Worm (Caenorhabditis elegans) whole organism, L4 larva: ENCODE results near the gene nhr-212.
A peak's percentile ranks its signal among the peaks of the same experiment; 100 is the strongest.

Experiments used
- daf-16 ChIP-seq, 3 experiments: sonication (generic microtip); optimal IDR thresholded peaks; 2 replicates each; lab custom pipeline; 2016 to 2017; ENCODE audit warnings: missing genetic modification characterization in 3 of 3, missing genetic modification reagents in 3 of 3, mild to moderate bottlenecking in 2 of 3, missing compliant biosample characterization in 2 of 3, missing biosample characterization in 1 of 3, moderate library complexity in 1 of 3
- daf-8 ChIP-seq: fragments of 200-800 bp; sonication (Bioruptor generic); IDR thresholded peaks from 2 replicates; pipeline ENCODE4 v1.3.6; 2022; ENCODE audit warnings: missing genetic modification characterization, missing compliant biosample characterization
- dmd-6 ChIP-seq: fragments of 200-800 bp; sonication (Bioruptor generic); IDR thresholded peaks from 2 replicates; pipeline ENCODE4 v1.3.6; 2022; ENCODE audit warnings: missing genetic modification reagents, missing genetic modification characterization, missing compliant biosample characterization
- duxl-1 ChIP-seq: sonication (generic microtip); optimal IDR thresholded peaks from 2 replicates; lab custom pipeline; 2016; ENCODE audit warnings: mild to moderate bottlenecking, missing genetic modification characterization, moderate library complexity, missing compliant biosample characterization; ENCODE audit not compliant: poor library complexity
- dve-1 ChIP-seq: sonication (generic microtip); optimal IDR thresholded peaks from 2 replicates; lab custom pipeline; 2017; ENCODE audit warnings: antibody characterized with exemption, mild to moderate bottlenecking, missing genetic modification characterization, missing compliant biosample characterization; ENCODE audit not compliant: insufficient read depth
- hlh-11 ChIP-seq: fragments of 200-800 bp; sonication (Bioruptor generic); optimal IDR thresholded peaks from 2 replicates; lab custom pipeline; 2018; ENCODE audit warnings: mild to moderate bottlenecking, missing genetic modification characterization, missing compliant biosample characterization
- hlh-30 ChIP-seq: sonication (generic microtip); optimal IDR thresholded peaks from 2 replicates; lab custom pipeline; 2017; ENCODE audit warnings: antibody characterized with exemption, mild to moderate bottlenecking, missing genetic modification characterization, missing compliant biosample characterization; ENCODE audit not compliant: insufficient read depth
- lin-1 ChIP-seq: fragments of 200-800 bp; sonication (Bioruptor generic); IDR thresholded peaks from 2 replicates; pipeline ENCODE4 v1.3.6; 2022; ENCODE audit warnings: missing genetic modification reagents, missing genetic modification characterization, missing compliant biosample characterization
- lsy-2 ChIP-seq, 2 experiments: fragments of 150-350 bp in 1 of 2; sonication (generic microtip) in 1 of 2; optimal IDR thresholded peaks; 2 replicates each; lab custom pipeline; 2014 to 2017; ENCODE audit warnings: missing biosample characterization in 2 of 2, missing genetic modification characterization in 2 of 2
- mdl-1 ChIP-seq, 2 experiments: fragments of 150-350 bp in 1 of 2; sonication (generic microtip) in 1 of 2; optimal IDR thresholded peaks; 2 replicates each; lab custom pipeline; 2014 to 2017; ENCODE audit warnings: missing biosample characterization in 2 of 2, missing genetic modification characterization in 2 of 2
- mep-1 ChIP-seq: fragments of 150-350 bp; sonication (generic microtip); optimal IDR thresholded peaks from 3 replicates; lab custom pipeline; 2014; ENCODE audit warnings: missing biosample characterization, missing genetic modification characterization
- mes-2 ChIP-seq: sonication (generic microtip); optimal IDR thresholded peaks from 2 replicates; lab custom pipeline; 2016; ENCODE audit warnings: missing genotype, mild to moderate bottlenecking, missing genetic modification characterization, missing compliant biosample characterization; ENCODE audit not compliant: poor library complexity, severe bottlenecking
- mxl-3 ChIP-seq: fragments of 200-800 bp; sonication (Bioruptor generic); optimal IDR thresholded peaks from 2 replicates; lab custom pipeline; 2018; ENCODE audit warnings: mild to moderate bottlenecking, missing genetic modification characterization, missing compliant biosample characterization
- nhr-102 ChIP-seq: sonication (generic microtip); optimal IDR thresholded peaks from 2 replicates; lab custom pipeline; 2016; ENCODE audit warnings: mild to moderate bottlenecking, missing genetic modification characterization, moderate library complexity, missing compliant biosample characterization
- nhr-111 ChIP-seq: fragments of 200-800 bp; sonication (Bioruptor generic); optimal IDR thresholded peaks from 2 replicates; lab custom pipeline; 2018; ENCODE audit warnings: mild to moderate bottlenecking, missing genetic modification characterization, missing compliant biosample characterization
- nhr-28 ChIP-seq: fragments of 150-350 bp; optimal IDR thresholded peaks from 2 replicates; lab custom pipeline; 2014; ENCODE audit warnings: missing biosample characterization, missing genetic modification characterization
- nhr-77 ChIP-seq: fragments of 150-350 bp; optimal IDR thresholded peaks from 2 replicates; lab custom pipeline; 2014; ENCODE audit warnings: missing biosample characterization, missing genetic modification characterization
- pha-4 ChIP-seq, 2 experiments: fragments of 150-350 bp in 1 of 2; fragments of 200-800 bp in 1 of 2; sonication (Bioruptor generic) in 1 of 2; IDR thresholded peaks in 1 of 2; optimal IDR thresholded peaks in 1 of 2; 2 replicates each; pipeline versions ENCODE4 v1.3.6 to Lab custom; 2014 to 2022; ENCODE audit warnings: missing genetic modification characterization in 2 of 2, missing genetic modification reagents in 2 of 2, missing biosample characterization in 1 of 2, missing compliant biosample characterization in 1 of 2
- php-3 ChIP-seq: fragments of 200-800 bp; sonication (Bioruptor generic); IDR thresholded peaks from 2 replicates; pipeline ENCODE4 v1.3.6; 2022; ENCODE audit warnings: missing genetic modification reagents, missing genetic modification characterization, missing compliant biosample characterization
- pqm-1 ChIP-seq: sonication (generic microtip); optimal IDR thresholded peaks from 2 replicates; lab custom pipeline; 2017; ENCODE audit warnings: missing biosample characterization, missing genetic modification characterization
- saeg-2 ChIP-seq: fragments of 200-800 bp; sonication (Bioruptor generic); IDR thresholded peaks from 2 replicates; pipeline ENCODE4 v1.3.6; 2022; ENCODE audit warnings: missing genetic modification reagents, missing genetic modification characterization, missing compliant biosample characterization
- spr-3 ChIP-seq: fragments of 200-800 bp; sonication (Bioruptor generic); optimal IDR thresholded peaks from 2 replicates; lab custom pipeline; 2018; ENCODE audit warnings: mild to moderate bottlenecking, missing genetic modification characterization, missing compliant biosample characterization
- tag-97 ChIP-seq: fragments of 200-800 bp; sonication (Bioruptor generic); IDR thresholded peaks from 2 replicates; pipeline ENCODE4 v1.3.6; 2022; ENCODE audit warnings: missing genetic modification characterization, missing compliant biosample characterization
- zfp-3 ChIP-seq: fragments of 200-800 bp; sonication (Bioruptor generic); conservative IDR thresholded peaks from 2 replicates; pipeline ENCODE4 v1.3.6; 2022; ENCODE audit warnings: missing genetic modification reagents, missing genetic modification characterization, missing compliant biosample characterization
- zip-2 ChIP-seq: fragments of 150-350 bp; optimal IDR thresholded peaks from 2 replicates; lab custom pipeline; 2014; ENCODE audit warnings: missing biosample characterization, missing genetic modification characterization
- ztf-7 ChIP-seq: fragments of 150-350 bp; optimal IDR thresholded peaks from 2 replicates; lab custom pipeline; 2014; ENCODE audit warnings: missing biosample characterization, missing genetic modification characterization

Gene nhr-212

DNA sequence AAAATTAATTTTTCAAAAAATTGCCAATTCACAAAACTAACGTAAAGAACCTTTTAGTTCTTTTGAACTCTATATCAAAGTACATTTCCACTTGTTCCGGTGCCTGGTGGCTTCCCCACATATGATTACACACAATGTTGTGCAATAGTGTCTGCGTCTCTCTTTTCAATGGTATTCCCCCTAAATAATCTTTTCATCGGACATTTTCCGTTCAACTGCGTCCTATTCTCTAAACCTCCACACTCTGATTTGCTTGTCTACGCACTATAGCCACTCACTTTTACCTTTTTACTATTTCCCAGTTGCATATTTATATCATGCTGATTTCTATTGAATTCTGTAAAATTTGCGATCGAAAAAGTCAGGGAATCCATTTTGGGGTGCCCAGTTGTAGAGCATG lies 47.4 kb downstream of the nhr-212 start, which contains the start of gene nhr-58 (continued):
- TF ChIP-seq hlh-30 (tag; lab: Kevin White, UChicago) (peak; percentile 79), pha-4 (GFP tag; IDR thresholded peaks at IDR 0.05; lab: Robert Waterston, UW) (no peak), pha-4 (tag; optimal IDR thresholded peaks at IDR 0.05; lab: Kevin White, UChicago) (peak; percentile 52), zfp-3 (GFP tag; lab: Robert Waterston, UW) (no peak), ztf-7 (peak; percentile 77), mep-1 (tag; lab: Kevin White, UChicago) (no peak), spr-3 (GFP tag; lab: Kevin White, UChicago) (no peak)

DNA sequence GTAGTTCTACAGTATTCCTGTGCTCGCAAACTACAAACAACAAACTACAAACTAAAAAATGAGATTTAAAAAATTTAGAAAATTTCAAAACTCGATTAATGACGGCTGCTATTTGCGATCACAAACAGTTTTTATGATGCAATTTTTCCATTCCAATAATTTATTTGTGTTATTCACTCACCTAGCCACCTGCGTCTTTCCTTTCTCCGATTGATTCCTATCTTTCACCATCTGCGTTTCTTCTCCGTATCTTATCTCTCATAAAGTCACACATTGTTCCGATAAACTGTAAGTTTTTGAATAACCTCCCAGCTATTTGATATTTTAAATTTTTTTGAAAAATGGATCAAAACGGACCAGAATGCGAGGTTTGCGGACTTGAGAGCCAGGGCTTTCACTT lies 49.5 kb downstream of the nhr-212 start, which contains the start of gene nhr-132:
Gene nhr-132, plus strand, starts transcription at position 271 of the 400 bp plus-strand sequence.
- TF ChIP-seq nhr-77 (tag; lab: Kevin White, UChicago), result peak; percentile 8
- TF ChIP-seq duxl-1 (tag; lab: Kevin White, UChicago), result peak; percentile 34
- peak; percentile 74 for TF ChIP-seq dve-1 (tag; lab: Kevin White, UChicago)
- TF ChIP-seq lin-1 (GFP tag; lab: Robert Waterston, UW), result 0 out of 2 replicates have a peak, but pooled peaks have one; percentile 8
- peak; percentile 43 for TF ChIP-seq ztf-7
- TF ChIP-seq mep-1 (tag; lab: Kevin White, UChicago), result peak; percentile 23
- no peak for TF ChIP-seq nhr-111
- peak; percentile 43 for TF ChIP-seq hlh-30 (tag; lab: Kevin White, UChicago)
- no peak for TF ChIP-seq daf-16 (GFP tag; optimal IDR thresholded peaks at IDR 0.05; lab: Kevin White, UChicago)
- TF ChIP-seq daf-16 (tag; optimal IDR thresholded peaks at IDR 0.05; lab: Kevin White, UChicago), result peak; percentile 80
- TF ChIP-seq hlh-11 (tag; lab: Kevin White, UChicago), result peak; percentile 67
- TF ChIP-seq mxl-3 (GFP tag; lab: Kevin White, UChicago), result no peak
- TF ChIP-seq dmd-6, result peak; percentile 61
- peak; percentile 25 for TF ChIP-seq mes-2 (tag; lab: Kevin White, UChicago)
- peak in 1 of 2 experiments; percentile 25 for TF ChIP-seq mdl-1 (tag; optimal IDR thresholded peaks at IDR 0.05; lab: Kevin White, UChicago)
- TF ChIP-seq nhr-28, result peak; percentile 77
- TF ChIP-seq php-3 (GFP tag; lab: Robert Waterston, UW), result peak; percentile 70
- TF ChIP-seq tag-97, result no peak
- TF ChIP-seq nhr-102, result peak; percentile 64
- peak; percentile 0 for TF ChIP-seq zip-2 (tag; lab: Kevin White, UChicago)
- no peak for TF ChIP-seq saeg-2 (GFP tag; lab: Robert Waterston, UW)
- TF ChIP-seq daf-8, result no peak
- peak in 1 of 2 experiments; percentile 55 for TF ChIP-seq lsy-2 (tag; optimal IDR thresholded peaks at IDR 0.05; lab: Kevin White, UChicago)
- no peak for TF ChIP-seq pqm-1 (tag; lab: Kevin White, UChicago)
- TF ChIP-seq, all 104 proteins: peak for 17
